Fruit fly (Drosophila melanogaster) whole organism, pupa: Measurements from ENCODE around the gene gish.

Experiments used
- CG10348 ChIP-seq: fragments of 200-800 bp; sonication (Bioruptor generic); IDR thresholded peaks from 2 replicates; pipeline ENCODE4 v1.3.6; 2022; ENCODE audit warnings: missing biosample characterization, missing genetic modification characterization
- CG12605 ChIP-seq: fragments of 200-800 bp; sonication (Bioruptor generic); IDR thresholded peaks from 2 replicates; pipeline ENCODE4 v1.3.6; 2022; ENCODE audit warnings: missing biosample characterization, missing genetic modification characterization
- CG13204 ChIP-seq: fragments of 200-800 bp; sonication (Bioruptor generic); optimal IDR thresholded peaks from 2 replicates; lab custom pipeline; 2018; ENCODE audit warnings: missing biosample characterization, mild to moderate bottlenecking, missing genetic modification characterization, moderate library complexity
- CG14655 ChIP-seq: fragments of 200-800 bp; sonication (Bioruptor generic); optimal IDR thresholded peaks from 3 replicates; lab custom pipeline; 2017; ENCODE audit warnings: mild to moderate bottlenecking, missing biosample characterization, missing genetic modification reagents, missing genetic modification characterization
- CG15710 ChIP-seq: fragments of 200-800 bp; sonication (Bioruptor generic); optimal IDR thresholded peaks from 2 replicates; lab custom pipeline; 2018; ENCODE audit warnings: missing biosample characterization, mild to moderate bottlenecking, missing genetic modification characterization, moderate library complexity
- CG17806 ChIP-seq: fragments of 200-800 bp; sonication (Bioruptor generic); optimal IDR thresholded peaks from 2 replicates; lab custom pipeline; 2018; ENCODE audit warnings: missing biosample characterization, mild to moderate bottlenecking, missing genetic modification characterization, moderate library complexity
- CG32121 ChIP-seq: fragments of 200-800 bp; sonication (Bioruptor generic); IDR thresholded peaks from 2 replicates; pipeline ENCODE4 v1.3.6; 2022; ENCODE audit warnings: missing biosample characterization, missing genetic modification characterization
- CG34367 ChIP-seq: fragments of 200-800 bp; sonication (Bioruptor generic); optimal IDR thresholded peaks from 2 replicates; lab custom pipeline; 2018; ENCODE audit warnings: missing biosample characterization, mild to moderate bottlenecking, missing genetic modification characterization
- CG4496 ChIP-seq: fragments of 200-800 bp; sonication (Bioruptor generic); IDR thresholded peaks from 3 replicates; pipeline ENCODE4 v1.3.6; 2022; ENCODE audit warnings: missing biosample characterization, missing genetic modification characterization
- CG8159 ChIP-seq: fragments of 200-800 bp; sonication (Bioruptor generic); optimal IDR thresholded peaks from 3 replicates; lab custom pipeline; 2018; ENCODE audit warnings: missing biosample characterization, mild to moderate bottlenecking, missing genetic modification characterization, moderate library complexity
- CG8301 ChIP-seq: fragments of 200-800 bp; sonication (Bioruptor generic); optimal IDR thresholded peaks from 2 replicates; lab custom pipeline; 2018; ENCODE audit warnings: missing biosample characterization, mild to moderate bottlenecking, missing genetic modification characterization
- CG9948 ChIP-seq: fragments of 200-800 bp; sonication (Bioruptor generic); optimal IDR thresholded peaks from 2 replicates; lab custom pipeline; 2018; ENCODE audit warnings: missing biosample characterization, mild to moderate bottlenecking, missing genetic modification characterization, moderate library complexity
- D1 ChIP-seq: fragments of 200-800 bp; sonication (Bioruptor generic); optimal IDR thresholded peaks from 2 replicates; lab custom pipeline; 2018; ENCODE audit warnings: missing biosample characterization, mild to moderate bottlenecking, missing genetic modification characterization, moderate library complexity
- EcR ChIP-seq: fragments of 200-800 bp; sonication (Bioruptor generic); optimal IDR thresholded peaks from 3 replicates; lab custom pipeline; 2019; ENCODE audit warnings: missing biosample characterization, missing genetic modification characterization, mild to moderate bottlenecking, moderate library complexity, missing genetic modification reagents
- Ets98B ChIP-seq: fragments of 200-800 bp; sonication (Bioruptor generic); IDR thresholded peaks from 2 replicates; pipeline ENCODE4 v1.3.6; 2022; ENCODE audit warnings: missing biosample characterization, missing genetic modification characterization
- Pif1A ChIP-seq: fragments of 200-800 bp; sonication (Bioruptor generic); optimal IDR thresholded peaks from 3 replicates; lab custom pipeline; 2016; ENCODE audit warnings: missing biosample characterization, missing genetic modification characterization
- Pif1B ChIP-seq: fragments of 200-800 bp; sonication (Bioruptor generic); optimal IDR thresholded peaks from 3 replicates; lab custom pipeline; 2016; ENCODE audit warnings: missing biosample characterization, missing genetic modification characterization
- Snoo ChIP-seq: fragments of 200-800 bp; sonication (Bioruptor generic); optimal IDR thresholded peaks from 3 replicates; lab custom pipeline; 2017; ENCODE audit warnings: missing biosample characterization, mild to moderate bottlenecking, missing genetic modification characterization, inconsistent platforms
- fd96Ca ChIP-seq: fragments of 200-800 bp; sonication (Bioruptor generic); IDR thresholded peaks from 3 replicates; pipeline ENCODE4 v1.3.6; 2022; ENCODE audit warnings: missing biosample characterization, missing genetic modification characterization
- gl ChIP-seq: fragments of 200-800 bp; sonication (Bioruptor generic); optimal IDR thresholded peaks from 2 replicates; lab custom pipeline; 2018; ENCODE audit warnings: missing biosample characterization, mild to moderate bottlenecking, missing genetic modification characterization
- rn ChIP-seq: fragments of 200-800 bp; sonication (Bioruptor generic); IDR thresholded peaks from 2 replicates; pipeline ENCODE4 v1.3.6; 2022; ENCODE audit warnings: missing biosample characterization, missing genetic modification characterization

gish gene

DNA sequence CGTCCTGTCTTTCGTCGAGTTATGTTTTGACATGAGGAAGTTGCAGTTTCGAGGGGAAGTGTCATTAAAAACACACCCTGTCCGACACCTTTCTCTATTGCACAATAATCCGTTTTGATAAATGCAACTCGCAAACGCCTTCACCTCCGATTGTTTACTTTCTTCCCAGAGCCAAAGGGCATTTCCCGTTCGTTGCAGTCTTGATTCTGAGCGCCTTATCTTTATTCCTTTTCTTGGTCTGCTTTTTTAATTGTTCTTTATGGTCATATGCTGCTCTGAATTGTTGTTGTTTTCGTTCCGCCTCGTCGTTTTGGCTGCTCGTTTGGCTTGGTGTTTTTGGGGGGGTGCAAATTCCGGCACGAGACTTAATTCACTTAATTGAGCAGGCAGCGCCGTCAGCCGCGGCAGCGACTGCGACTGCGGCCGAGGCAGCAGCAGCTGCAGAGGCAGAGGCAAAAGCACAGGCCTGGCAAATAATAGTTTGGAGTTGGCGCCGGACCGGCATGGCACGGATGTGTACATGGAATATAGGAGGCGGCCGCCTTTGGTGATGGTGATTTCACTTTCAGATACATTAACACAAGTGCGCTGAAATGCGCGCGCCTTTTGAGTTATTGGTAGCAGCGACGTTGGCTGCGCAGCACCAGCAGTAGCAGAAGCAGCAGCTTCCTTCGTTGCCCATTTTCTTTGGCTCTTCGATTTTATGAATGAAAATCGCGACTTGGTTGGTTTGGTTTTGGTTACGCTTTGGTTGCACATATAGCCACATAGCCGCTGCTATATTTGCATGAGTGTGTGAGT, 26.8 kb upstream of the gish start:
- TF ChIP-seq Pif1A (no peak), rn (GFP tag; lab: Robert Waterston, UW) (no peak), CG32121 (GFP tag; lab: Robert Waterston, UW) (no peak), CG14655 (no peak), CG8159 (tag; lab: Kevin White, UChicago) (no peak), Snoo (no peak), CG13204 (no peak), D1 (tag; lab: Kevin White, UChicago) (no peak), CG4496 (GFP tag; lab: Robert Waterston, UW) (no peak), CG10348 (GFP tag; lab: Robert Waterston, UW) (no peak), fd96Ca (no peak), CG8301 (tag; lab: Kevin White, UChicago) (no peak), CG17806 (tag; lab: Kevin White, UChicago) (no peak), CG9948 (tag; lab: Kevin White, UChicago) (no peak), Ets98B (no peak; the same call in 1 of the 2 replicates), EcR (GFP tag; lab: Kevin White, UChicago) (no peak), CG12605 (GFP tag; lab: Robert Waterston, UW) (no peak), CG15710 (no peak)

DNA sequence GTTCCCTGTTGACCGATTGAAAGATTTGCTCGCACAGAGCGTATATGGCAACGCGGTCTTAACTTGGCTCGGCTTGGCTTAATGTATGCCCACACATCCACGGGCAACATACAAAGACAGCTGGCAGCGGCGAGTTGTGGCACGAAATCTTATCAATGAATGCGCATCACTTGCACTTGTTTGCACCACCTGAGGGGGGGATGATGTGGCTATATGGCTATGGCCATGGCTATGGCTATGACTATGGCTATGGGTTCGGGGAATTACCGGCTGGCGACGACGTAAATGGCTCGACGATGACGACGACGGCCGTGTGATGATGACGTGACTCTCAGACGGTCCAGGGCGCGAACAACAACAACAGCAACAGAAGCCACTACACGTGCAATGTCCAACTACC, 25.2 kb upstream of the gish start:
- TF ChIP-seq CG14655 = no peak
- TF ChIP-seq CG13204 = peak; percentile 26
- peak; percentile 31 for TF ChIP-seq EcR (GFP tag; lab: Kevin White, UChicago)

DNA sequence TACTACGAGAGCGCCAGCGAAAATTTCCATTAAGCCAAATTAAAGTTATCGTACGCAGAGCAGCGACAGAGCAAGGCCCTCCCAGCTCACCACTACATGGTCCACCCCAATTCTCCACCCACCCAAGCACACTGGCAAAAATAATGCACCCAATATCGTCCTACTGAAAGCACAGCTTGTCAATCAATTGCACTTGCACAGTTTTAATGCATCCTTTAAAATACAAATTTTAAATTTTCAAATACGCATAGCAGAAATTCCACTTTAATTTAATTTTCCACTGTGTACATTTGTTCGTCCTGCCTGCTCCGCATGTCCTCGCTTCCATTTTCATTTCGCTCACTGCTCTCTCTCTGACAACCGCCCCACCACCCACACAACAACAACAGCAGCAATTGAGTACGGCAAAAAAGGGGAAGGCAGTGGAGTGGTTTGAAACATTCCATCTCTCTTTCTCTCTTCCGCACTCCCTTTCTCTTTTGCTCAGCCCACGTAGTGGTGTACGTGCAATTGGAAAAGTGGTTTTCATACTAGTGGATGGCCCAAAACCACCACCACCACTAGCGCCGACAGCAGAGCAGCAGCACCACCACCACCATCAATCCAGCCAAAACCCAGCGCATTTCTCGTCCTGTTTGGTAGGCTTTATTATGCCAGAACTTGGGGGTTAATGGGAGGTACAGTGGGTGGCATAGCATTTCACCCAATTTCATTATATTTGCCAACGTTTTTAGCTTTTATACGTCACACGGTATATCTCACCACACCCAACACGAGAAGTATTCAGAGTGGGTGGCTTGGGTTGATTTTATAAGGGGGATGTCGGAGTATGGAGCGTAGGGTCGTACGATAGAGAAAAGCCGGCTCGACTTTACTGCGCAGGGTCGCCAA, 24.4 kb upstream of the gish start:
- TF ChIP-seq CG8301 (tag; lab: Kevin White, UChicago) = peak; percentile 87
- TF ChIP-seq rn (GFP tag; lab: Robert Waterston, UW) = 0 out of 2 replicates have a peak, but pooled peaks have one; percentile 28
- peak; percentile 86 for TF ChIP-seq Pif1A
- TF ChIP-seq EcR (GFP tag; lab: Kevin White, UChicago) = no peak
- TF ChIP-seq fd96Ca = peak; percentile 83
- peak; percentile 75 for TF ChIP-seq Ets98B
- no peak for TF ChIP-seq CG13204
- TF ChIP-seq CG17806 (tag; lab: Kevin White, UChicago) = peak; percentile 83
- TF ChIP-seq CG9948 (tag; lab: Kevin White, UChicago) = peak; percentile 61
- peak; percentile 67 for TF ChIP-seq CG14655
- peak; percentile 73 for TF ChIP-seq gl (tag; lab: Kevin White, UChicago)
- peak; percentile 70 for TF ChIP-seq CG32121 (GFP tag; lab: Robert Waterston, UW)
- 0 out of 2 replicates have a peak, but pooled peaks have one; percentile 22 for TF ChIP-seq CG12605 (GFP tag; lab: Robert Waterston, UW)
- TF ChIP-seq D1 (tag; lab: Kevin White, UChicago) = no peak
- peak; percentile 58 for TF ChIP-seq Pif1B (GFP tag; lab: Kevin White, UChicago)
- peak; percentile 94 for TF ChIP-seq CG8159 (tag; lab: Kevin White, UChicago)
- TF ChIP-seq Snoo = peak; percentile 8
- TF ChIP-seq CG15710 = peak; percentile 57
- no peak for TF ChIP-seq CG10348 (GFP tag; lab: Robert Waterston, UW)
- peak; percentile 40 for TF ChIP-seq CG34367 (tag; lab: Kevin White, UChicago)
- peak; percentile 83 for TF ChIP-seq CG4496 (GFP tag; lab: Robert Waterston, UW)

DNA sequence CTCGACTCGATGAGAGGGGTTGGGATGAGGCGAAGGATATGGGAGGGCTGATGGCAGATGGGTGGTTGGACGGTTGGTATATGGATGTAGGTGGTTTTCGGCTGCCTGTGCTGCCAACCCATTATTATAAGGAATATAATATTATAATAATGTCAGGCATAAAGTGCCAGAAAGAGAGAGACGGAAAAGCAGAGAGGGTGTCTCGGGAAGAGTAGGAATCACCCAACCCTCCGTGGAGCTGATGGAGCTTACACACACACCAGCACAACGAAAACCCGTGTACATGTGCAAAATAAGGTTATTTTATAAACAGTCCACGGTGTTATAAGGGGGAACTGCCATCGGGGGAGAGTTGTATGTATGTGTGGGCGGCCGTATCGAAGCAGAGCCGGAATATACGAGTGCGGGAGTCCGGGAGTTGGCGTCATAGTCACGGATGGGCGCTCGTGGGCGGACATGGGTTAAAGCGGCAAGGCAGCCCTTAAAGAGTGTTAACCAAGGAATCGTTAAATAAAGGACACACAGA, 23.7 kb upstream of the gish start:
- TF ChIP-seq gl (tag; lab: Kevin White, UChicago) (no peak), EcR (GFP tag; lab: Kevin White, UChicago) (no peak), CG4496 (GFP tag; lab: Robert Waterston, UW) (no peak)

DNA sequence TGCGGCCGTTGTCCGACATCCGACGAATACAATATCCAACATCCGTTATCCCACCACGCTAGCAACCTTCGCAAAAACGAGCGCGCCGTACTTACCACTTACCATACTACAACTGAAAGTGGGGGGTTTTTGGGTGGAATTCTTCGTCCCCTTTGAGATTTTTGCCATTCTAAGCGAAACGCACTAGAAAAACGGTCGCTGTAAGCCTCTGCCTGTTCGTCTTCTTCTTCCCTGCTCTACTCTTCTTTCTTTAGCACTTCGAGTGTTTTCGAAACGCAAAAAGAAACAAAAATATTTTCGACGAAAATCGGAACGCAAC, 22.8 kb upstream of the gish start:
- no peak for TF ChIP-seq CG14655
- no peak for TF ChIP-seq D1 (tag; lab: Kevin White, UChicago)
- no peak for TF ChIP-seq CG13204
